Fruit fly (Drosophila melanogaster) whole organism, wandering third instar larva: Measurements from ENCODE around the gene CG14551.

Experiments
- CG9705 ChIP-seq: fragments of 200-800 bp; sonication (Bioruptor generic); optimal IDR thresholded peaks from 2 replicates; lab custom pipeline; 2018; ENCODE audit warnings: missing biosample characterization, mild to moderate bottlenecking, missing genetic modification characterization
- Dif ChIP-seq: fragments of 200-275, 200-300 bp; sonication (Bioruptor generic); optimal IDR thresholded peaks from 2 replicates; lab custom pipeline; 2018; ENCODE audit warnings: missing biosample characterization, missing genetic modification characterization; ENCODE audit not compliant: partially characterized antibody
- HLH106 ChIP-seq: fragments of 200-800 bp; optimal IDR thresholded peaks from 3 replicates; lab custom pipeline; 2019; ENCODE audit warnings: missing biosample characterization, mild to moderate bottlenecking, missing genetic modification characterization, moderate library complexity
- Hnf4 ChIP-seq: fragments of 200-800 bp; sonication (Bioruptor generic); optimal IDR thresholded peaks from 2 replicates; lab custom pipeline; 2016; ENCODE audit warnings: missing biosample characterization, mild to moderate bottlenecking, missing genetic modification characterization
- Hr78 ChIP-seq: fragments of >200 bp; optimal IDR thresholded peaks from 2 replicates; lab custom pipeline; 2017; ENCODE audit warnings: missing biosample characterization, missing genetic modification characterization
- Hr83 ChIP-seq: fragments of 200-300 bp; sonication (Bioruptor generic); optimal IDR thresholded peaks from 2 replicates; lab custom pipeline; 2016; ENCODE audit warnings: missing biosample characterization, mild to moderate bottlenecking, missing genetic modification characterization, moderate library complexity; ENCODE audit not compliant: poor library complexity, severe bottlenecking
- Mio ChIP-seq: sonication (Bioruptor generic); optimal IDR thresholded peaks from 2 replicates; lab custom pipeline; 2016; ENCODE audit warnings: missing biosample characterization, missing genetic modification characterization
- N ChIP-seq: fragments of >200 bp; optimal IDR thresholded peaks from 2 replicates; lab custom pipeline; 2018; ENCODE audit warnings: missing biosample characterization, missing external identifiers, missing genetic modification characterization
- OdsH ChIP-seq: fragments of 200-800 bp; sonication (Bioruptor generic); optimal IDR thresholded peaks from 2 replicates; lab custom pipeline; 2016; ENCODE audit warnings: missing biosample characterization, mild to moderate bottlenecking, missing genetic modification characterization
- Rel ChIP-seq, 2 experiments: fragments of 200-800 bp; sonication (Bioruptor generic) in 1 of 2; optimal IDR thresholded peaks; 2 replicates in 1 of 2; 3 replicates in 1 of 2; lab custom pipeline; 2016 to 2019; ENCODE audit warnings: mild to moderate bottlenecking in 2 of 2, missing biosample characterization in 2 of 2, missing genetic modification characterization in 2 of 2, moderate library complexity in 1 of 2
- Sp1 ChIP-seq: fragments of 200-800 bp; sonication (Bioruptor generic); optimal IDR thresholded peaks from 3 replicates; lab custom pipeline; 2019; ENCODE audit warnings: missing biosample characterization, mild to moderate bottlenecking, missing genetic modification characterization, moderate library complexity
- br ChIP-seq: fragments of 200-800 bp; sonication (Bioruptor generic); optimal IDR thresholded peaks from 2 replicates; lab custom pipeline; 2016; ENCODE audit warnings: missing biosample characterization, missing genetic modification characterization
- brk ChIP-seq: fragments of 200-800 bp; sonication (Bioruptor generic); optimal IDR thresholded peaks from 2 replicates; lab custom pipeline; 2016; ENCODE audit warnings: missing biosample characterization, mild to moderate bottlenecking, missing genetic modification characterization
- dl ChIP-seq, 2 experiments: fragments of 175-275, 200-275 bp in 1 of 2; fragments of 200-275 bp in 1 of 2; sonication (Bioruptor generic); optimal IDR thresholded peaks; lab custom pipeline; 2018; ENCODE audit warnings: mild to moderate bottlenecking in 2 of 2, missing biosample characterization in 2 of 2, missing genetic modification characterization in 2 of 2, moderate library complexity in 2 of 2; ENCODE audit not compliant: partially characterized antibody in 2 of 2, insufficient read depth in 1 of 2
- dmrt93B ChIP-seq: fragments of 200-800 bp; sonication (Bioruptor generic); optimal IDR thresholded peaks from 2 replicates; lab custom pipeline; 2018; ENCODE audit warnings: missing biosample characterization, mild to moderate bottlenecking, missing genetic modification characterization
- dsf ChIP-seq: sonication (Bioruptor generic); optimal IDR thresholded peaks from 2 replicates; lab custom pipeline; 2016; ENCODE audit warnings: missing biosample characterization, missing genetic modification characterization, borderline replicate concordance
- ey ChIP-seq: fragments of 200-800 bp; sonication (Bioruptor generic); optimal IDR thresholded peaks from 2 replicates; lab custom pipeline; 2016; ENCODE audit warnings: missing biosample characterization, missing genetic modification characterization
- foxo ChIP-seq, 2 experiments: fragments of 200-800 bp; sonication (Bioruptor generic); optimal IDR thresholded peaks; 2 replicates in 1 of 2; 3 replicates in 1 of 2; lab custom pipeline; 2016 to 2017; ENCODE audit warnings: missing biosample characterization in 2 of 2, missing genetic modification characterization in 2 of 2
- fru ChIP-seq: fragments of 200-800 bp; sonication (Bioruptor generic); optimal IDR thresholded peaks from 3 replicates; lab custom pipeline; 2016; ENCODE audit warnings: missing biosample characterization, mild to moderate bottlenecking, missing genetic modification characterization
- h ChIP-seq: fragments of 200-800 bp; sonication (Bioruptor generic); optimal IDR thresholded peaks from 3 replicates; lab custom pipeline; 2016; ENCODE audit warnings: missing biosample characterization, mild to moderate bottlenecking, missing genetic modification characterization
- jim ChIP-seq: fragments of 175-275, 200-325 bp; sonication (Bioruptor generic); optimal IDR thresholded peaks from 2 replicates; lab custom pipeline; 2016; ENCODE audit warnings: missing biosample characterization, mild to moderate bottlenecking, missing genetic modification characterization
- pan ChIP-seq: fragments of >200 bp; optimal IDR thresholded peaks from 2 replicates; lab custom pipeline; 2017
- psq ChIP-seq: fragments of 200-800 bp; sonication (Bioruptor generic); optimal IDR thresholded peaks from 3 replicates; lab custom pipeline; 2017; ENCODE audit warnings: missing biosample characterization, mild to moderate bottlenecking, missing genetic modification characterization, moderate library complexity
- rgr ChIP-seq: fragments of 200-800 bp; sonication (Bioruptor generic); optimal IDR thresholded peaks from 3 replicates; lab custom pipeline; 2016; ENCODE audit warnings: missing biosample characterization, mild to moderate bottlenecking, missing genetic modification characterization
- sv ChIP-seq: fragments of 200-800 bp; sonication (Bioruptor generic); optimal IDR thresholded peaks from 3 replicates; lab custom pipeline; 2016; ENCODE audit warnings: missing biosample characterization, missing genetic modification characterization
- tai ChIP-seq: sonication (Bioruptor generic); optimal IDR thresholded peaks from 2 replicates; lab custom pipeline; 2016; ENCODE audit warnings: missing biosample characterization, missing genetic modification characterization
- woc ChIP-seq: sonication (Bioruptor generic); optimal IDR thresholded peaks from 2 replicates; lab custom pipeline; 2016; ENCODE audit warnings: missing biosample characterization, mild to moderate bottlenecking, missing genetic modification characterization

Gene CG14551

DNA sequence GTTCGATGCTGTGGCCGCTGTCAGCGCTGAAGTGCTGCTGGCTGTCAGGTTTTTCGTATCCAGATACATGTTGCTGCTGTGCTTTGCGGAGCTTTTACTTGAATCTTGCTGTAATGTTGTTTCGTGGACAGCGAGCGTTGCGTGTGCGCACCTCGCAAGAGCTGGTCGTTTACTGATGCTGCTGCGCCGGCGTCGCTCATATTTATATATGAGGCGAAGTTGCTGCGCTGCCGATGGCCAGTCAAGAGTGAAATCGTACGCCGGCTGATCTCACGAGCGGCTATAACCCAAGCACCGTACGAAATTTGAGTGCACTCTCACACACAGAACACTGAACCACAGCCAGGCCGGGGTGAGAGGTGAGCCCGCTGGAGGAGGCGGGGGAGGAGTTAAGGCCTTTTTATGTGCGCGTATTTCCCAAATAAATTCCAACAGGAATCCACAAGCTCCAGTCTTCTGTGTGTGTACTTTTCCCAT, 45.5 kb downstream of the CG14551 start:
- TF ChIP-seq Mio (GFP tag; lab: Kevin White, UChicago) (no peak), Hr83 (GFP tag; lab: Kevin White, UChicago) (peak; percentile 42), Rel (GFP tag; optimal IDR thresholded peaks at IDR 0.05; lab: Kevin White, UChicago) (no peak), Rel (tag; optimal IDR thresholded peaks at IDR 0.05; lab: Kevin White, UChicago) (peak; percentile 51), psq (no peak), sv (GFP tag; lab: Kevin White, UChicago) (no peak), HLH106 (no peak), ey (GFP tag; lab: Kevin White, UChicago) (no peak), Dif (GFP tag; lab: Kevin White, UChicago) (no peak), dl (GFP tag; optimal IDR thresholded peaks at IDR 0.05; lab: Kevin White, UChicago; ENCODE audit: insufficient read depth in 1 of 2, partially characterized antibody in 2 of 2) (no peak), dsf (GFP tag; lab: Kevin White, UChicago) (no peak), N (no peak), brk (GFP tag; lab: Kevin White, UChicago) (no peak)
- TF ChIP-seq, all 38 proteins: peak for 2

DNA sequence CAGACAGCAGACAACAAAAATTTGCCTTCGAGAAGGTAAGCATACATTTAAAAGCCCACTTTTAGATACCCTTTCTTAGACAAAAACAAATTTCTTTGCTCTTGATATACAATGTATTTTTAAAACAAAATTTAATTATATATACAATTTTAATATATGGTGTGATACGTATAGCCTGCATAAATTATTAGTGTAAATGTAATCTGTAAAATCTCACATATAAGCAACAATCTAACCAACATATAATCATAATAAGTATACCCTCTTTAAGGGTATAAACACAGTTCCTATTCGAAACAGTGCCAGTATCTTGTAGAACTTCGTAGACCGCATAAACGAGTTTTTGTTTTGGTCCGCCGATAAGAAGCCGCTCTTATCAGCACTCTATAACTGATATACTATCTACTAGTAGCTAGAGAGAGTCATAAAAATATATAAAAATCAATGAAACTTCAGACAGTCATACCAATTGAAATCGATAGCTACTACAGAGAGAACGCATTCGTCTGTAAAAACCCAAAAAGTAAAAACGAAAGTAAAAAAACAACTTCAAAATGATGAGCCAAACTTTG, 48.5 kb downstream of the CG14551 start, which contains the start of gene Kaz-m1:
Gene Kaz-m1 (plus strand): TSS at position 460 of the 572 bp plus-strand sequence.
- TF ChIP-seq br (GFP tag; lab: Kevin White, UChicago) (peak; percentile 17), HLH106 (peak; percentile 10), woc (GFP tag; lab: Kevin White, UChicago) (no peak), Sp1 (GFP tag; lab: Kevin White, UChicago) (no peak), rgr (GFP tag; lab: Kevin White, UChicago) (peak; percentile 8), h (GFP tag; lab: Kevin White, UChicago) (no peak), Hr78 (GFP tag; lab: Kevin White, UChicago) (no peak), ey (GFP tag; lab: Kevin White, UChicago) (no peak), foxo (GFP tag; optimal IDR thresholded peaks at IDR 0.05; lab: Kevin White, UChicago) (peak in 1 of 2 experiments; percentile 28)

DNA sequence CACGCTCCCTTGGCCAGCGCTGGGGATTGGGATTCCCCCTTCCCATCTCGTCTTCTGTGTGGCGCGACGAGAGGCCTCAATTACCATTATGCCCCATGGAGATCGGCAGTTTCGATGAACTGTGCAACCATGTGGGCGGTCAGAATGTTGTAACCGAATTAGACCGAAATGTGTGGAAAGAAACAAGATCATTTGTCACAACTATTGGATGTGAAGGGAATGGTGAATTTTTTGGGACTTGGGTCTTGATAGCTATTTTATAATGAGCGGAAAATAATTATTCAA, 49.2 kb downstream of the CG14551 start:
- TF ChIP-seq CG9705 (GFP tag; lab: Kevin White, UChicago) (no peak), Rel (GFP tag; optimal IDR thresholded peaks at IDR 0.05; lab: Kevin White, UChicago) (no peak), Rel (tag; optimal IDR thresholded peaks at IDR 0.05; lab: Kevin White, UChicago) (peak; percentile 31)

DNA sequence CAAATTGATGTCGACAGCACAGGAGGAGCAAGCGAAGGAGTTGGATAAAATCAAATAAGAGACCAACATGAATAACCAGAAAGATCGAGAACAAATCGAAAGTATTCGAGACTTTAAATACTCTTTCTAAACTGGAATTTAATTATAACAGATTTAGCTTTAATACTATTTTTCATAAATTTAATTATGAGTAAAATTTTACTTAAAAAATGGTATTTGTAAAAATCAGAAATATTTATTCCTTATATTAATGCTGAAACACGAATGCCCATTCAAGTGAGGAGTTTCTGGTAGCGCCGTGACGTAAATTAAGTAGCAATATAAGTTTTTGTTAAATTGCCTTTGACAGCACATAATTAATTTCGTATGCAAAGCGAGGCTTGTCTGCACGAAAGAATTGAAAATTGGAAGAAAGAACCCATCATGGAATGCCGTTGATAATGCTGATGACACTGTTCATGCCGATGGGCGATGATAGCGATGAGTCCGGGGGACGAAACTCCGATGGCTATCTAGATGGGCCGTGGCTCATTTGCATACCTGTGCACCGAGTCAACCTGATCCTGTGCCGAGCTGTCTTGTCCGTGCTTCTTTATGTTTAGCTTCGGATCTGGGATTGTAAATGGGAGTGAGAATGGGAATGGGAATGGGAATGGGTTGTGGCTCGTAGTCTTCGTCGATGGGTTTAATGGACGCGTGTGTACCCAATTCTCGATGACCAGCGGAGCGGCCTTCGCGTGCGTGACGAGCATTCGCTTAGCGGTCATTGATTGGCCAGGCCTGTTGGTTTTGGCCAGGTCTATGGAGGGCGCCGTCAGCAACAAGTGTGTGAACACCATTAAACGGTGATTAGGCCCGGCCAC, 49.8 kb downstream of the CG14551 start:
- TF ChIP-seq tai (GFP tag; lab: Kevin White, UChicago) (peak; percentile 3), OdsH (GFP tag; lab: Kevin White, UChicago) (peak; percentile 49), fru (GFP tag; lab: Kevin White, UChicago) (peak; percentile 38), rgr (GFP tag; lab: Kevin White, UChicago) (peak; percentile 45), foxo (GFP tag; optimal IDR thresholded peaks at IDR 0.05; lab: Kevin White, UChicago) (peak in 1 of 2 experiments; percentile 44), dsf (GFP tag; lab: Kevin White, UChicago) (no peak), brk (GFP tag; lab: Kevin White, UChicago) (peak; percentile 28), dmrt93B (GFP tag; lab: Kevin White, UChicago) (no peak), Hnf4 (GFP tag; lab: Kevin White, UChicago) (no peak), h (GFP tag; lab: Kevin White, UChicago) (peak; percentile 6), Sp1 (GFP tag; lab: Kevin White, UChicago) (peak; percentile 60), woc (GFP tag; lab: Kevin White, UChicago) (peak; percentile 36), psq (peak; percentile 53), jim (GFP tag; lab: Kevin White, UChicago) (no peak), HLH106 (peak; percentile 59), pan (lab: Kevin White, UChicago) (no peak)

DNA sequence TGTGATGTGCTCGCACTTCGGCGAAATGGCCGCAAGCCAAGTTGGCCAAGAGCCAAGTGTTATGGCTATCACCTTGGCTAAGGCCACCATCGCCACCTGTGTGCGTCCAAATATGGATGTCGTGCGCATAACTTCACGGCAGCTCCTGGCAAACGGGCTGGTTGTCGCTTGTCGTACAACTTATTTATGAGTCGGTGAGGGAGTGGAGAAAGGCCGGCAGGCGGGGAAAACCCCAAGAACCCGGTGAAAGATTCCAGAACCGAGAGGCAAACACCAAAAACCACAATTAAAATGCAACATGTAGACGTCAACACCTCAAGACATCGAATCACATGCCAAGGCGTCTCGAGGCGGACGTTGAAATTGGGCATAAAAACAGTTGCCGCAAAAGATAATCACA, 50.5 kb downstream of the CG14551 start:
- TF ChIP-seq Rel (GFP tag; optimal IDR thresholded peaks at IDR 0.05; lab: Kevin White, UChicago) (no peak), Rel (tag; optimal IDR thresholded peaks at IDR 0.05; lab: Kevin White, UChicago) (peak; percentile 67), sv (GFP tag; lab: Kevin White, UChicago) (no peak), Dif (GFP tag; lab: Kevin White, UChicago) (no peak)
